Worm (Caenorhabditis elegans) whole organism, early embryonic: ENCODE results near the gene atg-10.

Source experiments
- aly-1 ChIP-seq: sonication (generic microtip); optimal IDR thresholded peaks from 2 replicates; lab custom pipeline; 2016; ENCODE audit warnings: missing genetic modification characterization, missing compliant biosample characterization
- ama-1 ChIP-seq: fragments of 150-350 bp; optimal IDR thresholded peaks from 2 replicates; lab custom pipeline; 2014
- ceh-13 ChIP-seq: fragments of 200-800 bp; sonication (Bioruptor generic); optimal IDR thresholded peaks from 2 replicates; lab custom pipeline; 2018; ENCODE audit warnings: mild to moderate bottlenecking, missing genetic modification characterization, missing compliant biosample characterization
- ceh-36 ChIP-seq: sonication (generic microtip); optimal IDR thresholded peaks from 2 replicates; lab custom pipeline; 2016; ENCODE audit warnings: missing genetic modification characterization, inconsistent platforms, missing compliant biosample characterization
- ets-7 ChIP-seq: sonication (generic microtip); optimal IDR thresholded peaks from 2 replicates; lab custom pipeline; 2016; ENCODE audit warnings: missing genotype, missing genetic modification characterization, missing compliant biosample characterization
- flt-1 ChIP-seq: fragments of 200-800 bp; sonication (Bioruptor generic); IDR thresholded peaks from 2 replicates; pipeline ENCODE4 v1.3.6; 2022; ENCODE audit warnings: missing genetic modification characterization, missing compliant biosample characterization
- hmg-4 ChIP-seq: fragments of 200-800 bp; sonication (Bioruptor generic); optimal IDR thresholded peaks from 2 replicates; lab custom pipeline; 2018; ENCODE audit warnings: mild to moderate bottlenecking, missing genetic modification characterization, missing compliant biosample characterization
- pes-1 ChIP-seq: fragments of 200-800 bp; sonication (Bioruptor generic); IDR thresholded peaks from 2 replicates; pipeline ENCODE4 v1.3.6; 2022; ENCODE audit warnings: missing genetic modification reagents, missing genetic modification characterization, missing compliant biosample characterization
- scrt-1 ChIP-seq: fragments of 200-800 bp; sonication (Bioruptor generic); IDR thresholded peaks from 2 replicates; pipeline ENCODE4 v1.3.6; 2022; ENCODE audit warnings: missing genetic modification characterization, missing compliant biosample characterization
- tbx-11 ChIP-seq: fragments of 200-800 bp; sonication (Bioruptor generic); IDR thresholded peaks from 2 replicates; pipeline ENCODE4 v1.3.6; 2022; ENCODE audit warnings: missing genetic modification characterization, missing compliant biosample characterization
- tbx-37 ChIP-seq: fragments of 200-800 bp; sonication (Bioruptor generic); conservative IDR thresholded peaks from 2 replicates; pipeline ENCODE4 v1.3.6; 2022; ENCODE audit warnings: missing genetic modification reagents, missing genetic modification characterization, missing compliant biosample characterization

ce11 chrII:8637615-8638014, 21.3 kb upstream of the atg-10 start, which contains the start of gene vab-9:
- TF ChIP-seq scrt-1 (GFP tag; lab: Robert Waterston, UW) (no peak), flt-1 (GFP tag; lab: Robert Waterston, UW) (no peak), tbx-37 (GFP tag; lab: Robert Waterston, UW) (no peak), hmg-4 (GFP tag; lab: Kevin White, UChicago) (no peak), ceh-13 (GFP tag; lab: Kevin White, UChicago) (no peak), ama-1 (no peak), tbx-11 (GFP tag; lab: Robert Waterston, UW) (no peak), ets-7 (tag; lab: Kevin White, UChicago) (no peak), pes-1 (GFP tag; lab: Robert Waterston, UW) (no peak), aly-1 (tag; lab: Kevin White, UChicago) (no peak), ceh-36 (tag; lab: Kevin White, UChicago) (no peak)
